Fruit fly (Drosophila melanogaster) ovary, adult (tissue): Measurements from ENCODE around the gene SmD2.

Experiments
- CG17801 ChIP-seq: fragments of 200-800 bp; optimal IDR thresholded peaks from 2 replicates; lab custom pipeline; 2019; ENCODE audit warnings: missing biosample characterization, mild to moderate bottlenecking, missing genetic modification characterization, moderate library complexity; ENCODE audit not compliant: partially characterized antibody

The SmD2 gene

dm6 chr3R:6315078-6315477 is 30.6 kb downstream of the SmD2 start:
- TF ChIP-seq CG17801, result no peak

DNA sequence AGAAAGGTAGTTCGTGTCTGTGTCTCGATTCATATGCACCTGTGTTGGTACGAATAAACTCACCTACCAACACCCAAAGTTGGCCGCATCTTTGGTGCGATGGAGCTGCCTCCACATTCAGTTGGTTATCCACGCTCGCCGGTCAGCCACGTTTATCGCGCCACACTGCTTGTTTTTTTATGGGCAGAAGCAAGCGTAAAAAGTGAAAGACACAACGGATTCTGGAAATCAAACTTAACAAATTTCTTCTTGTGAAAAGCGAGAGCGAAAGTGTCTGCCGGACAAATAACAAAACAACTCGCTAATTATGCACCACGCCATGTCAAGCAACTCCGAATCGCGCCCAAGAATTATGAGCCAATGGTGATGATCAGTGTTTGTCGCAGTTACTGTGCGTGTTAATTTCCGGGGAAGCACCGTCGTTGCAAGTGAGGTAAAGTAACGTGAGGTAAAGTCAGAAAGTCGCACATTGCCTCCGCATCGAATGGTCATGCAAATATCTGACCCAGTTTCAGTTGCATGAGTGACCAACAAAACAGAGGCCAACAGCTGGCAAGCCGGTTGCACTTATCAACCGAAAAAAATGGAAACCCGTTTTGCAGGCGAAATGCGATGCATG is 34.0 kb downstream of the SmD2 start, which contains the start of gene Osi17:
Gene Osi17, plus strand, starts transcription at position 132 of the 619 bp plus-strand sequence.
- no peak for TF ChIP-seq CG17801

DNA sequence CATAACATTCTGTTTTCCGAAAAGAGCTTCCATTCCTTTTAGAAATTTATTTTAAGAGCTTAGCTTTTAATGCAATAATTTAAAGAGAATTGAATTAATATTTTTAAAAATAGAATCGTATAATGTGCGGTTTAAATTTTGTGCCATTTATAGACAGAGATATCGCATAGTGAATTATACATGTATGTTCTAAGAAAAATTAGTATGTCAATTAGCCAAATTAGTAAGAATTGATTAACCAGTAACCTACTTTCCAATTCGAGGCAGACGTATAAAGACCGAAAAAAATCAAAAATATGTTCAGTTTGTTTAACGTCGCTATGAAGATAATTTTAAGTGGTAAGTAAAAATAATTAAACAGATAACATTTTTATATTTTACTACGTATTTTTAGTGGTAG is 36.0 kb downstream of the SmD2 start, which contains the start of gene CG31560:
Gene CG31560, plus strand, starts transcription at position 301 of the 400 bp plus-strand sequence.
- TF ChIP-seq CG17801, result no peak

- no peak for TF ChIP-seq CG17801
Observed at dm6 chr3R:6306584-6306983, 39.1 kb downstream of the SmD2 start, which contains the start of gene CG46026. TSS of gene CG46026 (plus strand) at chr3R:6306884.

- no peak for TF ChIP-seq CG17801
Observed at dm6 chr3R:6304947-6305346, 40.8 kb downstream of the SmD2 start, which contains the start of gene Osi16. TSS of gene Osi16 (plus strand) at chr3R:6305247.

dm6 chr3R:6303738-6304137 is 42.0 kb downstream of the SmD2 start, which contains the start of gene CG46396:
TSS of gene CG46396 (plus strand) at chr3R:6304038.
- no peak for TF ChIP-seq CG17801

dm6 chr3R:6301257-6301839 is 44.4 kb downstream of the SmD2 start, which contains the start of gene Osi15:
TSS of gene Osi15 (plus strand) at chr3R:6301804.
- TF ChIP-seq CG17801, result no peak

dm6 chr3R:6298828-6299227 is 46.9 kb downstream of the SmD2 start, which contains the start of gene Osi14:
TSS of gene Osi14 (plus strand) at chr3R:6299128.
- no peak for TF ChIP-seq CG17801

dm6 chr3R:6297164-6297563 is 48.5 kb downstream of the SmD2 start:
- no peak for TF ChIP-seq CG17801
